Fruit fly (Drosophila melanogaster) whole organism, embryonic: ENCODE results near the gene osi.

ENCODE experiments used
- Abd-B ChIP-seq: fragments of 200-800 bp; sonication (Bioruptor generic); optimal IDR thresholded peaks from 2 replicates; lab custom pipeline; 2018; ENCODE audit warnings: missing biosample characterization, mild to moderate bottlenecking, missing genetic modification characterization, moderate library complexity
- B-H2 ChIP-seq: fragments of 200-800 bp; sonication (Bioruptor generic); optimal IDR thresholded peaks from 2 replicates; lab custom pipeline; 2018; ENCODE audit warnings: missing biosample characterization, mild to moderate bottlenecking, missing genetic modification characterization
- Bteb2 ChIP-seq: fragments of 200-800 bp; sonication (Bioruptor generic); optimal IDR thresholded peaks from 2 replicates; lab custom pipeline; 2016; ENCODE audit warnings: missing biosample characterization, missing genetic modification characterization
- CG10209 ChIP-seq: fragments of 200-800 bp; sonication (Bioruptor generic); optimal IDR thresholded peaks from 3 replicates; lab custom pipeline; 2017; ENCODE audit warnings: missing biosample characterization, mild to moderate bottlenecking, missing genetic modification characterization, missing genetic modification reagents
- CG10321 ChIP-seq: fragments of 200-800 bp; sonication (Bioruptor generic); IDR thresholded peaks from 2 replicates; pipeline ENCODE4 v1.3.6; 2022; ENCODE audit warnings: missing biosample characterization, missing genetic modification characterization
- CG12769 ChIP-seq: fragments of 200-800 bp; sonication (Bioruptor generic); optimal IDR thresholded peaks from 2 replicates; lab custom pipeline; 2019; ENCODE audit warnings: missing biosample characterization, mild to moderate bottlenecking, missing genetic modification characterization, moderate library complexity
- CG16779 ChIP-seq: fragments of 200-800 bp; sonication (Bioruptor generic); IDR thresholded peaks from 2 replicates; pipeline ENCODE4 v1.3.6; 2022; ENCODE audit warnings: missing biosample characterization, missing genetic modification characterization
- CG17612 ChIP-seq: fragments of 200-800 bp; sonication (Bioruptor generic); IDR thresholded peaks from 2 replicates; pipeline ENCODE4 v1.3.6; 2022; ENCODE audit warnings: missing biosample characterization, missing genetic modification characterization
- CG17829 ChIP-seq: fragments of 200-800 bp; optimal IDR thresholded peaks from 2 replicates; lab custom pipeline; 2019; ENCODE audit warnings: missing biosample characterization, mild to moderate bottlenecking, missing genetic modification characterization, moderate library complexity
- CG1792 ChIP-seq: fragments of 200-800 bp; sonication (Bioruptor generic); optimal IDR thresholded peaks from 2 replicates; lab custom pipeline; 2016; ENCODE audit warnings: missing biosample characterization, missing genetic modification characterization
- CG2199 ChIP-seq: fragments of 200-800 bp; sonication (Bioruptor generic); IDR thresholded peaks from 3 replicates; pipeline ENCODE4 v1.3.6; 2022; ENCODE audit warnings: missing biosample characterization, missing genetic modification characterization
- CG2712 ChIP-seq: fragments of 200-800 bp; optimal IDR thresholded peaks from 3 replicates; lab custom pipeline; 2019; ENCODE audit warnings: missing biosample characterization, mild to moderate bottlenecking, missing genetic modification characterization, moderate library complexity
- CG31224 ChIP-seq: fragments of 200-800 bp; sonication (Bioruptor generic); IDR thresholded peaks from 2 replicates; pipeline ENCODE4 v1.3.6; 2022; ENCODE audit warnings: missing biosample characterization, missing genetic modification characterization
- CG33213 ChIP-seq: fragments of 200-800 bp; sonication (Bioruptor generic); optimal IDR thresholded peaks from 3 replicates; lab custom pipeline; 2016; ENCODE audit warnings: missing biosample characterization, missing genetic modification characterization
- CG34376 ChIP-seq: fragments of 200-800 bp; sonication (Bioruptor generic); optimal IDR thresholded peaks from 2 replicates; lab custom pipeline; 2018; ENCODE audit warnings: missing biosample characterization, mild to moderate bottlenecking, missing genetic modification characterization
- CG4360 ChIP-seq: fragments of 200-800 bp; sonication (Bioruptor generic); IDR thresholded peaks from 2 replicates; pipeline ENCODE4 v1.3.6; 2022; ENCODE audit warnings: missing biosample characterization, missing genetic modification characterization
- CG6813 ChIP-seq: fragments of 200-800 bp; sonication (Bioruptor generic); optimal IDR thresholded peaks from 2 replicates; lab custom pipeline; 2017; ENCODE audit warnings: missing biosample characterization, missing genetic modification characterization, mild to moderate bottlenecking, moderate library complexity, missing genetic modification reagents
- Camta ChIP-seq: fragments of 200-800 bp; sonication (Bioruptor generic); optimal IDR thresholded peaks from 2 replicates; lab custom pipeline; 2016; ENCODE audit warnings: missing biosample characterization, missing genetic modification characterization
- CrebB ChIP-seq: fragments of 200-800 bp; sonication (Bioruptor generic); optimal IDR thresholded peaks from 3 replicates; lab custom pipeline; 2018; ENCODE audit warnings: missing biosample characterization, mild to moderate bottlenecking, missing genetic modification characterization
- D19B ChIP-seq: fragments of 200-800 bp; sonication (Bioruptor generic); optimal IDR thresholded peaks from 2 replicates; lab custom pipeline; 2017; ENCODE audit warnings: missing biosample characterization, mild to moderate bottlenecking, missing genetic modification characterization
- GATAe ChIP-seq: fragments of 200-800 bp; sonication (Bioruptor generic); conservative IDR thresholded peaks from 2 replicates; pipeline ENCODE4 v1.3.6; 2022; ENCODE audit warnings: missing biosample characterization, missing genetic modification characterization
- Hr78 ChIP-seq, 2 experiments: fragments of 200-800 bp in 1 of 2; fragments of >200 bp in 1 of 2; sonication (Bioruptor generic) in 1 of 2; optimal IDR thresholded peaks; 2 replicates each; lab custom pipeline; 2017 to 2019; ENCODE audit warnings: missing biosample characterization in 2 of 2, missing genetic modification characterization in 2 of 2, mild to moderate bottlenecking in 1 of 2, moderate library complexity in 1 of 2
- Lhr ChIP-seq: fragments of 200-800 bp; sonication (Bioruptor generic); optimal IDR thresholded peaks from 3 replicates; lab custom pipeline; 2017; ENCODE audit warnings: mild to moderate bottlenecking, missing biosample characterization, missing genetic modification reagents, missing genetic modification characterization
- NK7.1 ChIP-seq: fragments of 200-800 bp; sonication (Bioruptor generic); optimal IDR thresholded peaks from 3 replicates; lab custom pipeline; 2016; ENCODE audit warnings: missing biosample characterization, missing genetic modification characterization
- Nf-YC ChIP-seq: fragments of 200-800 bp; optimal IDR thresholded peaks from 3 replicates; lab custom pipeline; 2019; ENCODE audit warnings: missing biosample characterization, mild to moderate bottlenecking, missing genetic modification characterization, moderate library complexity
- YL-1 ChIP-seq: fragments of 200-800 bp; sonication (Bioruptor generic); optimal IDR thresholded peaks from 3 replicates; lab custom pipeline; 2017; ENCODE audit warnings: missing biosample characterization, mild to moderate bottlenecking, missing genetic modification characterization
- ac ChIP-seq: fragments of 200-800 bp; sonication (Bioruptor generic); optimal IDR thresholded peaks from 3 replicates; lab custom pipeline; 2017; ENCODE audit warnings: missing biosample characterization, mild to moderate bottlenecking, missing genetic modification characterization
- cas ChIP-seq: fragments of 200-800 bp; sonication (Bioruptor generic); IDR thresholded peaks from 2 replicates; pipeline ENCODE4 v1.3.6; 2022; ENCODE audit warnings: missing biosample characterization, missing genetic modification characterization
- chinmo ChIP-seq: fragments of 200-800 bp; sonication (Bioruptor generic); IDR thresholded peaks from 4 replicates; pipeline ENCODE4 v1.3.6; 2022; ENCODE audit warnings: missing biosample characterization, missing genetic modification characterization; ENCODE audit not compliant: partially characterized antibody
- chm ChIP-seq: fragments of 200-800 bp; sonication (Bioruptor generic); IDR thresholded peaks from 2 replicates; pipeline ENCODE4 v1.3.6; 2022; ENCODE audit warnings: missing biosample characterization, missing genetic modification characterization
- crol ChIP-seq: fragments of 200-800 bp; sonication (Bioruptor generic); IDR thresholded peaks from 2 replicates; pipeline ENCODE4 v1.3.6; 2022; ENCODE audit warnings: missing biosample characterization, missing genetic modification characterization
- exex ChIP-seq: fragments of 200-800 bp; sonication (Bioruptor generic); optimal IDR thresholded peaks from 4 replicates; lab custom pipeline; 2018; ENCODE audit warnings: missing biosample characterization, mild to moderate bottlenecking, missing genetic modification characterization, moderate library complexity
- fru ChIP-seq: fragments of >200 bp; optimal IDR thresholded peaks from 2 replicates; lab custom pipeline; 2017
- gfzf ChIP-seq: fragments of 200-800 bp; sonication (Bioruptor generic); optimal IDR thresholded peaks from 2 replicates; lab custom pipeline; 2016; ENCODE audit warnings: missing biosample characterization, mild to moderate bottlenecking, missing genetic modification characterization, moderate library complexity
- lbe ChIP-seq: fragments of 200-800 bp; sonication (Bioruptor generic); optimal IDR thresholded peaks from 2 replicates; lab custom pipeline; 2016; ENCODE audit warnings: missing biosample characterization, mild to moderate bottlenecking, missing genetic modification characterization
- mirr ChIP-seq: fragments of 200-800 bp; sonication (Bioruptor generic); optimal IDR thresholded peaks from 3 replicates; lab custom pipeline; 2018; ENCODE audit warnings: missing biosample characterization, mild to moderate bottlenecking, missing genetic modification characterization
- onecut ChIP-seq: fragments of 200-800 bp; sonication (Bioruptor generic); IDR thresholded peaks from 2 replicates; pipeline ENCODE4 v1.3.6; 2022; ENCODE audit warnings: missing biosample characterization, missing genetic modification characterization
- peb ChIP-seq: fragments of 200-800 bp; sonication (Bioruptor generic); IDR thresholded peaks from 2 replicates; pipeline ENCODE4 v1.3.6; 2022; ENCODE audit warnings: missing biosample characterization, missing genetic modification characterization
- pfk ChIP-seq: fragments of 200-800 bp; sonication (Bioruptor generic); optimal IDR thresholded peaks from 2 replicates; lab custom pipeline; 2018; ENCODE audit warnings: missing biosample characterization, mild to moderate bottlenecking, missing genetic modification characterization, moderate library complexity
- pita ChIP-seq: fragments of 200-800 bp; sonication (Bioruptor generic); optimal IDR thresholded peaks from 2 replicates; lab custom pipeline; 2017; ENCODE audit warnings: missing biosample characterization, mild to moderate bottlenecking, missing genetic modification characterization
- prd ChIP-seq, 3 experiments: fragments of >200 bp in 2 of 3; fragments of 200-800 bp in 1 of 3; sonication (Bioruptor generic) in 1 of 3; optimal IDR thresholded peaks in 2 of 3; IDR thresholded peaks in 1 of 3; 2 replicates in 2 of 3; 3 replicates in 1 of 3; pipeline versions ENCODE4 v1.3.6 to Lab custom; 2017 to 2022; ENCODE audit warnings: missing biosample characterization in 1 of 3, missing genetic modification characterization in 1 of 3
- pzg ChIP-seq: fragments of 200-800 bp; sonication (Bioruptor generic); optimal IDR thresholded peaks from 3 replicates; lab custom pipeline; 2018; ENCODE audit warnings: missing biosample characterization, mild to moderate bottlenecking, missing genetic modification characterization, moderate library complexity
- row ChIP-seq: fragments of 200-800 bp; sonication (Bioruptor generic); IDR thresholded peaks from 3 replicates; pipeline ENCODE4 v1.3.6; 2022; ENCODE audit warnings: missing biosample characterization, missing genetic modification characterization
- tin ChIP-seq: fragments of 200-800 bp; sonication (Bioruptor generic); optimal IDR thresholded peaks from 3 replicates; lab custom pipeline; 2016; ENCODE audit warnings: missing biosample characterization, missing genetic modification characterization
- twi ChIP-seq: fragments of 200-800 bp; optimal IDR thresholded peaks from 2 replicates; lab custom pipeline; 2019; ENCODE audit warnings: missing biosample characterization, mild to moderate bottlenecking, missing genetic modification characterization, moderate library complexity
- unpg ChIP-seq: fragments of 200-800 bp; sonication (Bioruptor generic); optimal IDR thresholded peaks from 3 replicates; lab custom pipeline; 2018; ENCODE audit warnings: missing biosample characterization, mild to moderate bottlenecking, missing genetic modification characterization, moderate library complexity
- z ChIP-seq: fragments of 200-800 bp; sonication (Bioruptor generic); IDR thresholded peaks from 3 replicates; pipeline ENCODE4 v1.3.6; 2022; ENCODE audit warnings: missing biosample characterization, missing genetic modification characterization

Gene osi

DNA sequence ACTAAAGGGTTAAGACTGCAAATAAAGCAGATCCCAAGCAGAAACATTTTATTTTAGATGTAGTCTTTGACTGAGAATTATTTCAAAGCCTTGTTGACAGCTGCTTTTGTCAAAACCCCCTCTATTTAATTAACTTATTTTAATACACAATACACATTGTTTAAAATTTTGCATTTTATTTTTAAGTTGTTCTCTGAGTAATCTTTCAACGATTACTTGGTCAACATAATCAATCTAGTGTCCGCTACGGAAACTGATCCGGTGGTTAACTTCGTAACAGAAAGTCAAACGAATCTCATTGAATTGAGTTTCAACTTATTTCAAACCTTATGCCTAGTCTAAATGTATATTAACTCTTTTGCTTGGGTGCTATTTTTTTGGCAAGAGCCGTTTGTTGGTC lies 12.6 kb upstream of the osi start, which contains the start of gene CG31805 (continued):
- TF ChIP-seq Camta (no peak), Lhr (GFP tag; lab: Kevin White, UChicago) (no peak), B-H2 (GFP tag; lab: Kevin White, UChicago) (no peak)

DNA sequence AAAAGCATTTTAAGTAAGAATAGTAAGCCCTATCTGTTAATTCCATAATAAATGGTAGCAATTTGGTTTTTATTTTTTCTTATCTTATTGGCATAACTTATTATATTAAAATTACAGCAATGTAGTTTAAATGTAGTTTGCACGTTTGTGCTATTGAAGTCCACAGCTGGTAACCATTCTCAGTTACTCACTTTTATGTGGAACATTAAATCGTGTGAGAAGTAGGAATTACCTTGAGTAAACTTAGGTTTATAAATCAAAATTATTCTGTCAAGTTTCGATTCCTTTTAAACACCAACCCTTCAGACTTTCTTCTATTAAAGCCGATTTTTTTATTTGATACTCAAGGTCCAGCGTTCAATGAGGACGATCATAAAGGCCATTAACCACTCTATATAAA lies 1.8 kb upstream of the osi start, which contains the start of gene CG42556:
CG42556 (plus strand) TSS at position 301 of the 400 bp plus-strand sequence.
- no peak for TF ChIP-seq Hr78 (GFP tag; optimal IDR thresholded peaks at IDR 0.05; lab: Kevin White, UChicago)
- TF ChIP-seq twi (tag; lab: Kevin White, UChicago): no peak
- no peak for TF ChIP-seq onecut
- TF ChIP-seq pzg (GFP tag; lab: Kevin White, UChicago): no peak
- TF ChIP-seq z: no peak
- TF ChIP-seq Abd-B: no peak
- TF ChIP-seq D19B: no peak
- no peak for TF ChIP-seq CG1792
- TF ChIP-seq CG16779: no peak
- TF ChIP-seq peb (GFP tag; lab: Robert Waterston, UW): no peak
- TF ChIP-seq tin: no peak
- TF ChIP-seq lbe: no peak
- no peak for TF ChIP-seq Nf-YC (tag; lab: Kevin White, UChicago)
- no peak for TF ChIP-seq CG2199 (GFP tag; lab: Robert Waterston, UW)
- no peak for TF ChIP-seq ac
- no peak for TF ChIP-seq cas (GFP tag; lab: Robert Waterston, UW)

DNA sequence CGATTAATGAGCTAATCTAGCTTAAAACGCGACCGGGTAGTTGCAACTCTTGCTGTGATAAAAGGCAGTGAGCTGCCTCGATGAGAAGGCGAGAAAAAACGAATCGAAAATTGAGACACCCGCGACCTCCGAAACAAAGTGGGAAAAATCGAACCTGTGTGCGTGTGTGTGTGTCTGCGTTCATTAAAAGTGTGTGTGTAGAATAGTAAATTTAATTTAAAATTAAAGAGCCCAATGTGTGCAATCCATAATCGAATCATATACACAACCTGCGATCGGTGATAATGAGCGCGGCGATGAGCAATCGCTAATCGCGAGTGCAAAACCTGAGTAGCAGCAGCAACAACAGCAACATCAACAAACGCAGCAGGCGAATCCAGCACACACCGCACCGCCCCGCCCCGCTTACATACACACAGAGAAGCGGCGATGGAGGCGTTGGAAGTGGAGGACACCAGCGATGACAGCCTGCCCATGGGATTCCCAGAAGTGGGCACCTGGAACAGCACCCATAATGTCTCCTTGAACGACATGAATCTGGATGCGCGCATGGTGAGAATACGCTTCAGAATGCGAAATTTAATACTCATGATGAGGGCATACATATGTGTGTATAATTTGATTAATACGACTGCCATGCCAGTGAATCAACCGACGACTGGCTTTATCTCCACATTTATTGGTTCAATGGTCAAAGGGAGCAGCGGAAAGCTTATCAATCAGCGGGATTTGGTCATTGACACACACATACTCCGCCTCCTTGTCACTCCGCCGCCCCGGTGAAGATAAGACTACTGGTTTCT lies 1.0 kb upstream of the osi start:
- TF ChIP-seq pzg (GFP tag; lab: Kevin White, UChicago): no peak
- no peak for TF ChIP-seq pita (GFP tag; lab: Kevin White, UChicago)
- no peak for TF ChIP-seq CG17612 (GFP tag; lab: Robert Waterston, UW)
- TF ChIP-seq NK7.1 (GFP tag; lab: Kevin White, UChicago): no peak
- TF ChIP-seq Bteb2 (GFP tag; lab: Kevin White, UChicago): no peak
- peak; percentile 16 for TF ChIP-seq YL-1 (GFP tag; lab: Kevin White, UChicago)
- TF ChIP-seq CG17829: no peak
- no peak for TF ChIP-seq unpg (GFP tag; lab: Kevin White, UChicago)
- TF ChIP-seq GATAe (GFP tag; lab: Robert Waterston, UW): peak; percentile 35; the same call in 1 of the 2 replicates
- no peak for TF ChIP-seq pfk
- TF ChIP-seq crol (GFP tag; lab: Robert Waterston, UW): peak; percentile 92
- TF ChIP-seq row (GFP tag; lab: Robert Waterston, UW): no peak
- no peak for TF ChIP-seq CG2712 (tag; lab: Kevin White, UChicago)
- TF ChIP-seq CG10321 (GFP tag; lab: Robert Waterston, UW): no peak
- TF ChIP-seq chm (GFP tag; lab: Robert Waterston, UW): no peak
- TF ChIP-seq gfzf (GFP tag; lab: Kevin White, UChicago): no peak
- no peak for TF ChIP-seq CG31224 (GFP tag; lab: Robert Waterston, UW)
- no peak for TF ChIP-seq prd (optimal IDR thresholded peaks at IDR 0.05; lab: Kevin White, UChicago)
- TF ChIP-seq prd (GFP tag; IDR thresholded peaks at IDR 0.05; lab: Robert Waterston, UW): 0 out of 3 replicates have a peak, but pooled peaks have one; percentile 18
- no peak for TF ChIP-seq mirr (GFP tag; lab: Kevin White, UChicago)
- TF ChIP-seq onecut: peak; percentile 95
- TF ChIP-seq CG33213 (GFP tag; lab: Kevin White, UChicago): no peak
- TF ChIP-seq fru: no peak
- TF ChIP-seq Hr78 (GFP tag; optimal IDR thresholded peaks at IDR 0.05; lab: Kevin White, UChicago): peak in 1 of 2 experiments; percentile 90
- TF ChIP-seq CG6813 (GFP tag; lab: Kevin White, UChicago): no peak
- TF ChIP-seq CG12769 (tag; lab: Kevin White, UChicago): no peak
- TF ChIP-seq CG4360: peak; percentile 17; the same call in 1 of the 2 replicates
- TF ChIP-seq CG34376: peak; percentile 50
- TF ChIP-seq CG10209 (GFP tag; lab: Kevin White, UChicago): no peak
- TF ChIP-seq exex: peak; percentile 45
- TF ChIP-seq chinmo (GFP tag; lab: Robert Waterston, UW): peak; percentile 64; the same call in 1 of the 4 replicates
- TF ChIP-seq CrebB: no peak
